Worm (Caenorhabditis elegans) whole organism, L2 larva: Measurements from ENCODE around the gene T26A5.6.

Experiments
- F13H6.1 ChIP-seq: sonication (generic microtip); optimal IDR thresholded peaks from 2 replicates; lab custom pipeline; 2016; ENCODE audit warnings: missing genetic modification characterization, missing compliant biosample characterization
- aly-2 ChIP-seq: fragments of 150-350 bp; optimal IDR thresholded peaks from 2 replicates; lab custom pipeline; 2014; ENCODE audit warnings: missing biosample characterization, missing genetic modification characterization
- egl-27 ChIP-seq: sonication (generic microtip); optimal IDR thresholded peaks from 3 replicates; lab custom pipeline; 2017; ENCODE audit warnings: missing biosample characterization, missing genetic modification reagents, missing genetic modification characterization
- lsy-2 ChIP-seq, 2 experiments: fragments of 150-350 bp in 1 of 2; sonication (generic microtip) in 1 of 2; optimal IDR thresholded peaks; 2 replicates each; lab custom pipeline; 2014 to 2017; ENCODE audit warnings: missing biosample characterization in 2 of 2, missing genetic modification characterization in 2 of 2
- mbf-1 ChIP-seq: sonication (generic microtip); optimal IDR thresholded peaks from 2 replicates; lab custom pipeline; 2017; ENCODE audit warnings: missing biosample characterization, missing genetic modification characterization
- sma-9 ChIP-seq, 2 experiments: fragments of 150-350 bp in 1 of 2; sonication (generic microtip) in 1 of 2; optimal IDR thresholded peaks; 2 replicates each; lab custom pipeline; 2014 to 2016; ENCODE audit warnings: missing genetic modification characterization in 2 of 2, mild to moderate bottlenecking in 1 of 2, missing biosample characterization in 1 of 2, missing compliant biosample characterization in 1 of 2, missing genetic modification reagents in 1 of 2, moderate library complexity in 1 of 2
- snpc-4 ChIP-seq: fragments of 150-350 bp; optimal IDR thresholded peaks from 2 replicates; lab custom pipeline; 2014; ENCODE audit warnings: missing biosample characterization, missing genetic modification characterization
- unc-62 ChIP-seq: fragments of 150-350 bp; optimal IDR thresholded peaks from 2 replicates; lab custom pipeline; 2014; ENCODE audit warnings: missing biosample characterization, missing genetic modification reagents, missing genetic modification characterization
- zag-1 ChIP-seq: fragments of 150-350 bp; optimal IDR thresholded peaks from 2 replicates; lab custom pipeline; 2014; ENCODE audit warnings: missing biosample characterization, missing genetic modification characterization
- ztf-11 ChIP-seq: sonication (generic microtip); optimal IDR thresholded peaks from 2 replicates; lab custom pipeline; 2017; ENCODE audit warnings: missing biosample characterization, missing genetic modification characterization
- ztf-4 ChIP-seq: fragments of 150-350 bp; optimal IDR thresholded peaks from 2 replicates; lab custom pipeline; 2014; ENCODE audit warnings: missing biosample characterization, missing genetic modification characterization

DNA sequence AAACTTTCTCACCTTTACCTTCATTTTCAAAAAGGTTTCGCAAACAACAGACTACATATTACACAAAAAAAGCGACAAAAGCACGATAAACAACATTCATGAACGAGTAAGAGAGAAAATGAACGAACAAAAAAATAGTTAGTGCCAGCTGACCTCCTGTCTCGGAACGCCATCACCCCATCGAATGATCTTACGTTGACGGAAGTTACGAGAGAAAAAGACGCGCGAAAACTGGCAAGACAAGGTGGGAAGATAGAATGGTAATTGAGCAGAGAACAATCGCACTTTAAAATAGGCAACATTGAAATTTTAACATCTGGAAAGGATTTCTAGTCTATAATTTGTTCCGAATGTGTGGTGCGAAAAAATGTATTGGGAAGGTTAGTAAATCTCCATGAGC lies 30.3 kb downstream of the T26A5.6 start:
- TF ChIP-seq lsy-2 (tag; optimal IDR thresholded peaks at IDR 0.05; lab: Kevin White, UChicago) (no peak), egl-27 (tag; lab: Kevin White, UChicago) (no peak), ztf-4 (tag; lab: Kevin White, UChicago) (no peak), F13H6.1 (no peak), aly-2 (tag; lab: Kevin White, UChicago) (no peak), mbf-1 (no peak), zag-1 (tag; lab: Kevin White, UChicago) (no peak), unc-62 (no peak), ztf-11 (tag; lab: Kevin White, UChicago) (no peak), sma-9 (GFP tag; optimal IDR thresholded peaks at IDR 0.05; lab: Kevin White, UChicago) (peak; percentile 3), sma-9 (tag; optimal IDR thresholded peaks at IDR 0.05; lab: Kevin White, UChicago) (no peak), snpc-4 (tag; lab: Kevin White, UChicago) (no peak)
